Fruit fly (Drosophila melanogaster) whole organism, wandering third instar larva: ENCODE measurements around the gene Sac1.
A peak's percentile ranks its signal among the peaks of the same experiment; 100 is the strongest.

Experiments used
- Abd-B ChIP-seq: fragments of >200 bp; optimal IDR thresholded peaks from 2 replicates; lab custom pipeline; 2017; ENCODE audit warnings: missing biosample characterization, missing genetic modification characterization
- CG9705 ChIP-seq: fragments of 200-800 bp; sonication (Bioruptor generic); optimal IDR thresholded peaks from 2 replicates; lab custom pipeline; 2018; ENCODE audit warnings: missing biosample characterization, mild to moderate bottlenecking, missing genetic modification characterization
- CrebA ChIP-seq: fragments of 200-800 bp; sonication (Bioruptor generic); optimal IDR thresholded peaks from 2 replicates; lab custom pipeline; 2016; ENCODE audit warnings: missing biosample characterization, mild to moderate bottlenecking, missing genetic modification characterization, borderline replicate concordance
- Dif ChIP-seq: fragments of 200-275, 200-300 bp; sonication (Bioruptor generic); optimal IDR thresholded peaks from 2 replicates; lab custom pipeline; 2018; ENCODE audit warnings: missing biosample characterization, missing genetic modification characterization; ENCODE audit not compliant: partially characterized antibody
- GATAd ChIP-seq: sonication (Bioruptor generic); optimal IDR thresholded peaks from 2 replicates; lab custom pipeline; 2016; ENCODE audit warnings: missing biosample characterization, missing genetic modification characterization
- HLH106 ChIP-seq: fragments of 200-800 bp; optimal IDR thresholded peaks from 3 replicates; lab custom pipeline; 2019; ENCODE audit warnings: missing biosample characterization, mild to moderate bottlenecking, missing genetic modification characterization, moderate library complexity
- Hnf4 ChIP-seq: fragments of 200-800 bp; sonication (Bioruptor generic); optimal IDR thresholded peaks from 2 replicates; lab custom pipeline; 2016; ENCODE audit warnings: missing biosample characterization, mild to moderate bottlenecking, missing genetic modification characterization
- Hr78 ChIP-seq: fragments of >200 bp; optimal IDR thresholded peaks from 2 replicates; lab custom pipeline; 2017; ENCODE audit warnings: missing biosample characterization, missing genetic modification characterization
- Hr83 ChIP-seq: fragments of 200-300 bp; sonication (Bioruptor generic); optimal IDR thresholded peaks from 2 replicates; lab custom pipeline; 2016; ENCODE audit warnings: missing biosample characterization, mild to moderate bottlenecking, missing genetic modification characterization, moderate library complexity; ENCODE audit not compliant: poor library complexity, severe bottlenecking
- Jra ChIP-seq: sonication (Bioruptor generic); optimal IDR thresholded peaks from 2 replicates; lab custom pipeline; 2016; ENCODE audit warnings: missing biosample characterization, missing genetic modification characterization
- Myc ChIP-seq: fragments of >200 bp; optimal IDR thresholded peaks from 2 replicates; lab custom pipeline; 2017
- N ChIP-seq: fragments of >200 bp; optimal IDR thresholded peaks from 2 replicates; lab custom pipeline; 2018; ENCODE audit warnings: missing biosample characterization, missing external identifiers, missing genetic modification characterization
- OdsH ChIP-seq: fragments of 200-800 bp; sonication (Bioruptor generic); optimal IDR thresholded peaks from 2 replicates; lab custom pipeline; 2016; ENCODE audit warnings: missing biosample characterization, mild to moderate bottlenecking, missing genetic modification characterization
- Rel ChIP-seq, 2 experiments: fragments of 200-800 bp; sonication (Bioruptor generic) in 1 of 2; optimal IDR thresholded peaks; 2 replicates in 1 of 2; 3 replicates in 1 of 2; lab custom pipeline; 2016 to 2019; ENCODE audit warnings: mild to moderate bottlenecking in 2 of 2, missing biosample characterization in 2 of 2, missing genetic modification characterization in 2 of 2, moderate library complexity in 1 of 2
- Sp1 ChIP-seq: fragments of 200-800 bp; sonication (Bioruptor generic); optimal IDR thresholded peaks from 3 replicates; lab custom pipeline; 2019; ENCODE audit warnings: missing biosample characterization, mild to moderate bottlenecking, missing genetic modification characterization, moderate library complexity
- Vsx2 ChIP-seq: fragments of 200-300, 225-300 bp; sonication (Bioruptor generic); optimal IDR thresholded peaks from 2 replicates; lab custom pipeline; 2018; ENCODE audit warnings: missing biosample characterization, missing genetic modification characterization; ENCODE audit not compliant: partially characterized antibody
- br ChIP-seq: fragments of 200-800 bp; sonication (Bioruptor generic); optimal IDR thresholded peaks from 2 replicates; lab custom pipeline; 2016; ENCODE audit warnings: missing biosample characterization, missing genetic modification characterization
- dl ChIP-seq, 2 experiments: fragments of 175-275, 200-275 bp in 1 of 2; fragments of 200-275 bp in 1 of 2; sonication (Bioruptor generic); optimal IDR thresholded peaks; lab custom pipeline; 2018; ENCODE audit warnings: mild to moderate bottlenecking in 2 of 2, missing biosample characterization in 2 of 2, missing genetic modification characterization in 2 of 2, moderate library complexity in 2 of 2; ENCODE audit not compliant: partially characterized antibody in 2 of 2, insufficient read depth in 1 of 2
- dmrt93B ChIP-seq: fragments of 200-800 bp; sonication (Bioruptor generic); optimal IDR thresholded peaks from 2 replicates; lab custom pipeline; 2018; ENCODE audit warnings: missing biosample characterization, mild to moderate bottlenecking, missing genetic modification characterization
- dsf ChIP-seq: sonication (Bioruptor generic); optimal IDR thresholded peaks from 2 replicates; lab custom pipeline; 2016; ENCODE audit warnings: missing biosample characterization, missing genetic modification characterization, borderline replicate concordance
- ey ChIP-seq: fragments of 200-800 bp; sonication (Bioruptor generic); optimal IDR thresholded peaks from 2 replicates; lab custom pipeline; 2016; ENCODE audit warnings: missing biosample characterization, missing genetic modification characterization
- foxo ChIP-seq, 2 experiments: fragments of 200-800 bp; sonication (Bioruptor generic); optimal IDR thresholded peaks; 2 replicates in 1 of 2; 3 replicates in 1 of 2; lab custom pipeline; 2016 to 2017; ENCODE audit warnings: missing biosample characterization in 2 of 2, missing genetic modification characterization in 2 of 2
- fru ChIP-seq: fragments of 200-800 bp; sonication (Bioruptor generic); optimal IDR thresholded peaks from 3 replicates; lab custom pipeline; 2016; ENCODE audit warnings: missing biosample characterization, mild to moderate bottlenecking, missing genetic modification characterization
- h ChIP-seq: fragments of 200-800 bp; sonication (Bioruptor generic); optimal IDR thresholded peaks from 3 replicates; lab custom pipeline; 2016; ENCODE audit warnings: missing biosample characterization, mild to moderate bottlenecking, missing genetic modification characterization
- jim ChIP-seq: fragments of 175-275, 200-325 bp; sonication (Bioruptor generic); optimal IDR thresholded peaks from 2 replicates; lab custom pipeline; 2016; ENCODE audit warnings: missing biosample characterization, mild to moderate bottlenecking, missing genetic modification characterization
- lola ChIP-seq: fragments of >200 bp; optimal IDR thresholded peaks from 2 replicates; lab custom pipeline; 2017; ENCODE audit warnings: missing biosample characterization, missing genetic modification characterization
- pan ChIP-seq: fragments of >200 bp; optimal IDR thresholded peaks from 2 replicates; lab custom pipeline; 2017
- psq ChIP-seq: fragments of 200-800 bp; sonication (Bioruptor generic); optimal IDR thresholded peaks from 3 replicates; lab custom pipeline; 2017; ENCODE audit warnings: missing biosample characterization, mild to moderate bottlenecking, missing genetic modification characterization, moderate library complexity
- rgr ChIP-seq: fragments of 200-800 bp; sonication (Bioruptor generic); optimal IDR thresholded peaks from 3 replicates; lab custom pipeline; 2016; ENCODE audit warnings: missing biosample characterization, mild to moderate bottlenecking, missing genetic modification characterization
- sv ChIP-seq: fragments of 200-800 bp; sonication (Bioruptor generic); optimal IDR thresholded peaks from 3 replicates; lab custom pipeline; 2016; ENCODE audit warnings: missing biosample characterization, missing genetic modification characterization
- woc ChIP-seq: sonication (Bioruptor generic); optimal IDR thresholded peaks from 2 replicates; lab custom pipeline; 2016; ENCODE audit warnings: missing biosample characterization, mild to moderate bottlenecking, missing genetic modification characterization

Gene Sac1

DNA sequence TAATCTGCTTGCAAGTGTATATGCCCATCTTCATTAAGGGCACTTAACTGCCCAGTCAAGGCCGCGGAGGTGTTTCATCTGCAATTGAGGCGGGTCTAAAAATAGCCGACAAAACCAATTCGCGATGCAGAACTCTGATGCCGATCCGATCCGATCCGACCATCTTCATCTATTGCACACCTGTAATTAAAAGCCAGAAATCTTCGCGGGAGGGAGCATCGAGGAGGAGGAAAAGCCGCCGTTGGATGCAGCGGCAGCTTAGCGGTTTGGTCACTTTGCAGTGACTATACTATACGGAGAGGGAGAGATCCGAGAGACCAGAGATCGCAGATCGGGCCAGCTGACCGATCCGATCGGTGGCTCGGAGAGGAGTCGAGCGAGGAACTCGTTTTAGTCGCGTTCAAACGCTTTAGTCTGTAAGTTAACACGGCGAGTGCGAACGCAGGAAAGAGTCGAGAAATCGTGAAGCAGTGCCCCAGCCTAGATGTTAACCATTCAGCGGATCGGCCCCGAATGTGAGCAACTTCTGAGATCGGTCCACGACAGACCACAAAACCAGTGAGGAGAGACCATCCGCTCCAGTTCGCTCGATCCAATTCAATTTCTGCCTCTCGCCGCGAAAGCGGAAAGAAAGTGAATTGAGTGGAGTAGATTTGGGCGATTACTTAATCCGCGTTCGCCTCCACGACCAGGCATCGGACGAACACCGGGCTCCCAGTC lies 8.6 kb downstream of the Sac1 start, which contains the start of gene tfc (continued):
- TF ChIP-seq GATAd, result no peak

DNA sequence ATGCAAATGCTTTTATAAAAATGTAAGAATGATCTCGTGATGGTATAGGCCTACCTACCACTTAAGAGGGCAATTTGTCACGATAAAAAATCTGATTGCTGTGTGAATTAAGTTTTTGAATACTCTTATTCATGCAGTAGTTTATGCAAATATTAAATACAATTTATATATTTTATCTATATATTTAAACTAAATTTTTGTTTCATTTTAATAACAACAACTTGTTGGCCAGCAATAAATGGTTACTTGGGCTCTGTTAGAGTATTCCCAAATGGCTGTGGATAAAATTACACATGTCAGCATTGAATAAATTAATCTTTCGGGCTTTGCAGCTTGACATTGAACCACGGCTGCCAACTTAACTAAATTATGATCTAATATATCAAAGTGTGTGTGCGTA lies 10.9 kb downstream of the Sac1 start:
- TF ChIP-seq CG9705 (no peak), Jra (GFP tag; lab: Kevin White, UChicago) (no peak), foxo (GFP tag; optimal IDR thresholded peaks at IDR 0.05; lab: Kevin White, UChicago) (no peak), Abd-B (no peak), Sp1 (no peak), woc (no peak), HLH106 (tag; lab: Kevin White, UChicago) (no peak), Dif (no peak), dsf (GFP tag; lab: Kevin White, UChicago) (no peak), CrebA (GFP tag; lab: Kevin White, UChicago) (no peak), h (GFP tag; lab: Kevin White, UChicago) (no peak), rgr (GFP tag; lab: Kevin White, UChicago) (no peak), Hr83 (GFP tag; lab: Kevin White, UChicago) (no peak)
- TF ChIP-seq, all 38 proteins: peak for 0

dm6 chr3L:1264998-1265397 lies 17.4 kb downstream of the Sac1 start:
- TF ChIP-seq br (GFP tag; lab: Kevin White, UChicago) (peak; percentile 42), dl (GFP tag; optimal IDR thresholded peaks at IDR 0.05; lab: Kevin White, UChicago; ENCODE audit: insufficient read depth in 1 of 2, partially characterized antibody in 2 of 2) (no peak), foxo (GFP tag; optimal IDR thresholded peaks at IDR 0.05; lab: Kevin White, UChicago) (peak in 1 of 2 experiments; percentile 43), woc (peak; percentile 71), rgr (GFP tag; lab: Kevin White, UChicago) (peak; percentile 23), psq (GFP tag; lab: Kevin White, UChicago) (no peak), CG9705 (no peak), CrebA (GFP tag; lab: Kevin White, UChicago) (no peak), h (GFP tag; lab: Kevin White, UChicago) (peak; percentile 71), ey (GFP tag; lab: Kevin White, UChicago) (peak; percentile 34), OdsH (GFP tag; lab: Kevin White, UChicago) (peak; percentile 38), Dif (no peak), pan (lab: Kevin White, UChicago) (peak; percentile 25), Hnf4 (GFP tag; lab: Kevin White, UChicago) (peak; percentile 2), Hr78 (GFP tag; lab: Kevin White, UChicago) (no peak), lola (GFP tag; lab: Kevin White, UChicago) (no peak), dmrt93B (GFP tag; lab: Kevin White, UChicago) (peak; percentile 12), Myc (lab: Kevin White, UChicago) (no peak), Jra (GFP tag; lab: Kevin White, UChicago) (no peak), fru (peak; percentile 34)

DNA sequence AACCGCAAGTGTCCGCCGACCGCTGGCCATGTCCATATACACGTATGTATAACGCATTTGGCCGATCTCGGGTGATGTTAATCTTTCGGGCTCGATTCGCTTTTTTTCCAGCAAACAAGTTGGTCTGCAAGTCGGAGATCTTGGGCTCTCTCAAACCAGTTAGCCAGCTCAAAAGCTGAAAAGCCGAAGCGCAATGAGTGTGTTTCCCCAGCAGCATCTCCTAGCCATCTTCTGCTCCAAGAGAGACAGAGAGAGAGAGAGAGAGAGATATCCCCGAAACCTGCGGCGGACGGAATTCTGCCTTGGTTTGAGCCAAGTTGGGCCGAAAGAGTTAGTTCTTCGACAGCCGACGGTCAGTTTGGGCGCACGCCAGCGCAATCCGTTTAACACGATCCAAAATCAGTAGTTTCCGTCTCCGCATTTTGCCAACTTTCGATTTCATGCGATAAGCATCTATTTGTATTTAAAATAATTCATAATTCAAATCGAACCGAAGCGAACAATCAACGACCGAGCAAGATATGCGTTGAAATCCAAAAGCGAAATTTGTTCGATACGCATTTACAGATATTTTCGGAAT lies 17.9 kb downstream of the Sac1 start:
- no peak for TF ChIP-seq psq (GFP tag; lab: Kevin White, UChicago)
- TF ChIP-seq dmrt93B (GFP tag; lab: Kevin White, UChicago), result no peak
- no peak for TF ChIP-seq dsf (GFP tag; lab: Kevin White, UChicago)
- no peak for TF ChIP-seq Hr78 (GFP tag; lab: Kevin White, UChicago)
- no peak for TF ChIP-seq lola (GFP tag; lab: Kevin White, UChicago)
- no peak for TF ChIP-seq jim (GFP tag; lab: Kevin White, UChicago)
- no peak for TF ChIP-seq br (GFP tag; lab: Kevin White, UChicago)
- TF ChIP-seq Myc (lab: Kevin White, UChicago), result no peak
- TF ChIP-seq CG9705, result no peak
- TF ChIP-seq Vsx2 (GFP tag; lab: Kevin White, UChicago), result peak; percentile 34
- TF ChIP-seq Abd-B, result no peak
- TF ChIP-seq Jra (GFP tag; lab: Kevin White, UChicago), result no peak
- no peak for TF ChIP-seq h (GFP tag; lab: Kevin White, UChicago)
- TF ChIP-seq HLH106 (tag; lab: Kevin White, UChicago), result no peak
- no peak for TF ChIP-seq rgr (GFP tag; lab: Kevin White, UChicago)
- no peak for TF ChIP-seq N (GFP tag; lab: Kevin White, UChicago)
- no peak for TF ChIP-seq OdsH (GFP tag; lab: Kevin White, UChicago)
- TF ChIP-seq sv, result no peak
- peak; percentile 68 for TF ChIP-seq Dif
- TF ChIP-seq dl (GFP tag; optimal IDR thresholded peaks at IDR 0.05; lab: Kevin White, UChicago; ENCODE audit: insufficient read depth in 1 of 2, partially characterized antibody in 2 of 2), result peak in 1 of 2 experiments; percentile 45
- no peak for TF ChIP-seq Rel (GFP tag; optimal IDR thresholded peaks at IDR 0.05; lab: Kevin White, UChicago)
- TF ChIP-seq Rel (tag; optimal IDR thresholded peaks at IDR 0.05; lab: Kevin White, UChicago), result peak; percentile 52
- TF ChIP-seq fru, result no peak
- TF ChIP-seq Sp1, result no peak
